Worm (Caenorhabditis elegans) whole organism, L4/young adult: ENCODE results near the gene Y14H12B.2.

Experiments
- dao-5 ChIP-seq: sonication (generic microtip); optimal IDR thresholded peaks from 2 replicates; lab custom pipeline; 2016; ENCODE audit warnings: missing genotype, missing genetic modification characterization, moderate library complexity, missing compliant biosample characterization
- him-1 ChIP-seq: sonication (generic microtip); optimal IDR thresholded peaks from 2 replicates; lab custom pipeline; 2016; ENCODE audit warnings: missing genotype, missing genetic modification reagents, missing genetic modification characterization, missing compliant biosample characterization

DNA sequence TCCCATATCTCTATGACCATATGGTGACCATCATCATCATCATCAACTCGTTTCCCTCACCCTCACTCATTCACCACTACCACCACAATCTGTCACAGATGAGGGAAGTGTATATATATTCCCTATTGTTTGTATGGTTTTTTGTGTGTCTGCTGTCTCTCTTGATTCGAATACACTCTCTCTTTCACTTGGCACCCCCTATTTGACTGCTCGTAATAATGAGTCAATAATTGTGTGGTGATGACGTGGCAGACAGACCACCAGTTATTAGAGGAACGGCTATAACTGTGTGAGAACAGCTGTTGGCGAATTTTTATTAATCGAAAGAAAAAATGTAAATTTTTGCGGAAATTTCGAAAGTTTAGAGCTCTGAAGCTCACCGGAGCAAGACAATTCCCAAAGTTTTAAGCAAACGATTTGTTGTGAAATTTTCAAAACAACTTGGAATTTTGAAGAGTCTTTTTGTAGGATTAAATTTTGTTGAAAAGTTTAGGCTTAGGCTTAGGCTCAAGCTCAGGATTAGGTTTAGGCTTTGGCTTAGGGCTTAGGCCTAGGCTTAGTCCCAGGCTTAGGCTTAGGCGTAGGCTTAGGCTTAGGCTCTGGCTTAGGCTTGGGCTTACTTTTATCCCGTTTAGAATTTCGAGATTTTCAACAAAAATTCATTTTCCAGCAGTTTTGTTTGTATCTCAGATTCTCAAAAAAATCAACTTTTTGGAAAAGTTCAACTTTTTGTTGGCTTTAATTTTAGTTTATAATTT, 24.1 kb upstream of the Y14H12B.2 start:
- no peak for TF ChIP-seq him-1
- no peak for TF ChIP-seq dao-5 (tag; lab: Kevin White, UChicago)
